Fruit fly (Drosophila melanogaster) whole organism, pupa: ENCODE data around the gene opa.

Source experiments
- CG10348 ChIP-seq: fragments of 200-800 bp; sonication (Bioruptor generic); IDR thresholded peaks from 2 replicates; pipeline ENCODE4 v1.3.6; 2022; ENCODE audit warnings: missing biosample characterization, missing genetic modification characterization
- CG12605 ChIP-seq: fragments of 200-800 bp; sonication (Bioruptor generic); IDR thresholded peaks from 2 replicates; pipeline ENCODE4 v1.3.6; 2022; ENCODE audit warnings: missing biosample characterization, missing genetic modification characterization
- CG13204 ChIP-seq: fragments of 200-800 bp; sonication (Bioruptor generic); optimal IDR thresholded peaks from 2 replicates; lab custom pipeline; 2018; ENCODE audit warnings: missing biosample characterization, mild to moderate bottlenecking, missing genetic modification characterization, moderate library complexity
- CG14655 ChIP-seq: fragments of 200-800 bp; sonication (Bioruptor generic); optimal IDR thresholded peaks from 3 replicates; lab custom pipeline; 2017; ENCODE audit warnings: mild to moderate bottlenecking, missing biosample characterization, missing genetic modification reagents, missing genetic modification characterization
- CG15710 ChIP-seq: fragments of 200-800 bp; sonication (Bioruptor generic); optimal IDR thresholded peaks from 2 replicates; lab custom pipeline; 2018; ENCODE audit warnings: missing biosample characterization, mild to moderate bottlenecking, missing genetic modification characterization, moderate library complexity
- CG17806 ChIP-seq: fragments of 200-800 bp; sonication (Bioruptor generic); optimal IDR thresholded peaks from 2 replicates; lab custom pipeline; 2018; ENCODE audit warnings: missing biosample characterization, mild to moderate bottlenecking, missing genetic modification characterization, moderate library complexity
- CG32121 ChIP-seq: fragments of 200-800 bp; sonication (Bioruptor generic); IDR thresholded peaks from 2 replicates; pipeline ENCODE4 v1.3.6; 2022; ENCODE audit warnings: missing biosample characterization, missing genetic modification characterization
- CG34367 ChIP-seq: fragments of 200-800 bp; sonication (Bioruptor generic); optimal IDR thresholded peaks from 2 replicates; lab custom pipeline; 2018; ENCODE audit warnings: missing biosample characterization, mild to moderate bottlenecking, missing genetic modification characterization
- CG4496 ChIP-seq: fragments of 200-800 bp; sonication (Bioruptor generic); IDR thresholded peaks from 3 replicates; pipeline ENCODE4 v1.3.6; 2022; ENCODE audit warnings: missing biosample characterization, missing genetic modification characterization
- CG8159 ChIP-seq: fragments of 200-800 bp; sonication (Bioruptor generic); optimal IDR thresholded peaks from 3 replicates; lab custom pipeline; 2018; ENCODE audit warnings: missing biosample characterization, mild to moderate bottlenecking, missing genetic modification characterization, moderate library complexity
- CG8301 ChIP-seq: fragments of 200-800 bp; sonication (Bioruptor generic); optimal IDR thresholded peaks from 2 replicates; lab custom pipeline; 2018; ENCODE audit warnings: missing biosample characterization, mild to moderate bottlenecking, missing genetic modification characterization
- CG9948 ChIP-seq: fragments of 200-800 bp; sonication (Bioruptor generic); optimal IDR thresholded peaks from 2 replicates; lab custom pipeline; 2018; ENCODE audit warnings: missing biosample characterization, mild to moderate bottlenecking, missing genetic modification characterization, moderate library complexity
- D1 ChIP-seq: fragments of 200-800 bp; sonication (Bioruptor generic); optimal IDR thresholded peaks from 2 replicates; lab custom pipeline; 2018; ENCODE audit warnings: missing biosample characterization, mild to moderate bottlenecking, missing genetic modification characterization, moderate library complexity
- EcR ChIP-seq: fragments of 200-800 bp; sonication (Bioruptor generic); optimal IDR thresholded peaks from 3 replicates; lab custom pipeline; 2019; ENCODE audit warnings: missing biosample characterization, missing genetic modification characterization, mild to moderate bottlenecking, moderate library complexity, missing genetic modification reagents
- Ets98B ChIP-seq: fragments of 200-800 bp; sonication (Bioruptor generic); IDR thresholded peaks from 2 replicates; pipeline ENCODE4 v1.3.6; 2022; ENCODE audit warnings: missing biosample characterization, missing genetic modification characterization
- Pif1A ChIP-seq: fragments of 200-800 bp; sonication (Bioruptor generic); optimal IDR thresholded peaks from 3 replicates; lab custom pipeline; 2016; ENCODE audit warnings: missing biosample characterization, missing genetic modification characterization
- Pif1B ChIP-seq: fragments of 200-800 bp; sonication (Bioruptor generic); optimal IDR thresholded peaks from 3 replicates; lab custom pipeline; 2016; ENCODE audit warnings: missing biosample characterization, missing genetic modification characterization
- Snoo ChIP-seq: fragments of 200-800 bp; sonication (Bioruptor generic); optimal IDR thresholded peaks from 3 replicates; lab custom pipeline; 2017; ENCODE audit warnings: missing biosample characterization, mild to moderate bottlenecking, missing genetic modification characterization, inconsistent platforms
- fd96Ca ChIP-seq: fragments of 200-800 bp; sonication (Bioruptor generic); IDR thresholded peaks from 3 replicates; pipeline ENCODE4 v1.3.6; 2022; ENCODE audit warnings: missing biosample characterization, missing genetic modification characterization
- gl ChIP-seq: fragments of 200-800 bp; sonication (Bioruptor generic); optimal IDR thresholded peaks from 2 replicates; lab custom pipeline; 2018; ENCODE audit warnings: missing biosample characterization, mild to moderate bottlenecking, missing genetic modification characterization
- rn ChIP-seq: fragments of 200-800 bp; sonication (Bioruptor generic); IDR thresholded peaks from 2 replicates; pipeline ENCODE4 v1.3.6; 2022; ENCODE audit warnings: missing biosample characterization, missing genetic modification characterization

The opa gene

DNA sequence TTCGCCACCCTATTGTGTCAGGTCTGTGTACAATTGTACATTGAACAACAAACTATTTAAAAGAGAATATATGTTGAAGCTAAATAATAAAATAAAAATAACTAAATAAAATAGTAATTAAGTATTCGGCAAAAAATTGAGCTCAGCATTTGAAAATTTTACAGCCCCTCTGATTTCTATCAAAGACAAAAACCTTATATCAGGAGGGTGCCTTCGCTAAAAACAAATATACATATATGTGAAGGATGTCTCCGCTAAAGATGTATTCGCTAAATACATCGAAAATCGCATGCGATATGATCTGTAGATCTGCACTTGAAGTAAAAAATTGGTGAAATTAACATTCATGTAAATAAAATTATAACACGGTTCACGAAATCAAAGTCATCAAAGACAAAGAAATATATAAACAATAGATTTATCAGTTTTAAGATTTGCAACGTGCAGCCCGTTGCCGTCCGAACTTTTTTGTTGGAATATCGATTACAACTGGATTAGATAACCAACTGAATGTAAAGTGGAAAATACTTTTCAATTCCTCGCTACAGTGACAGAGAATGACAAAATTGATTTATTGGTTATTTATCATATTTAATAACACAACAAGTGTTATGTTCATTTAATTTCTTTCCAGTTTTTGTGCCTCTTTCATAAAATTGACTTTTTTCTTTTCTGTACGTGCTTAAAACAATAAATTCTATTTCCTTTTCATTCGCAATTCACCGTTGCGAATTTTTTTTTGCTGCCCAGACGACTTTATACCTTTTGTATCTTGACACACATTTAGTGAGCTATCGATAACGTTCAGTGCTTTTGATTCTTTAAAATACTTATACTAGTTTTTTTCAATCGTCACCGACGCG lies 53.4 kb downstream of the opa start, which contains the start of gene Gnf1:
TSS of gene Gnf1 (plus strand) at position 859 of the 863 bp plus-strand sequence.
- TF ChIP-seq CG8301 (no peak), D1 (tag; lab: Kevin White, UChicago) (no peak)

- TF ChIP-seq EcR (peak; percentile 6), CG13204 (no peak), Snoo (tag; lab: Kevin White, UChicago) (no peak)
- TF ChIP-seq, all 21 proteins: peak for 1
These were observed 54.0 kb downstream of the opa start for dm6 chr3R:4906627-4906940.

- TF ChIP-seq CG32121 (GFP tag; lab: Robert Waterston, UW) (peak; percentile 14; the same call in 1 of the 2 replicates), Pif1B (no peak), fd96Ca (GFP tag; lab: Robert Waterston, UW) (no peak), Pif1A (peak; percentile 14), CG17806 (tag; lab: Kevin White, UChicago) (peak; percentile 12), CG8159 (tag; lab: Kevin White, UChicago) (peak; percentile 19), CG14655 (GFP tag; lab: Kevin White, UChicago) (no peak), CG12605 (GFP tag; lab: Robert Waterston, UW) (peak; percentile 28; the same call in 1 of the 2 replicates), Ets98B (GFP tag; lab: Robert Waterston, UW) (peak; percentile 37; the same call in 1 of the 2 replicates), D1 (tag; lab: Kevin White, UChicago) (peak; percentile 44), Snoo (tag; lab: Kevin White, UChicago) (peak; percentile 13), CG4496 (GFP tag; lab: Robert Waterston, UW) (peak; percentile 67)
These were observed 57.8 kb downstream of the opa start, which contains the start of gene Cdep for dm6 chr3R:4910365-4910810. Gene Cdep (plus strand): TSS chr3R:4910552.

- TF ChIP-seq CG14655 (GFP tag; lab: Kevin White, UChicago) (no peak), CG13204 (peak; percentile 94), CG4496 (GFP tag; lab: Robert Waterston, UW) (peak; percentile 76), gl (peak; percentile 31), EcR (peak; percentile 74), fd96Ca (GFP tag; lab: Robert Waterston, UW) (peak; percentile 60; the same call in 2 of the 3 replicates), Ets98B (GFP tag; lab: Robert Waterston, UW) (peak; percentile 48; the same call in 1 of the 2 replicates), CG10348 (GFP tag; lab: Robert Waterston, UW) (no peak)
These were observed 58.3 kb downstream of the opa start for dm6 chr3R:4910839-4911341.

DNA sequence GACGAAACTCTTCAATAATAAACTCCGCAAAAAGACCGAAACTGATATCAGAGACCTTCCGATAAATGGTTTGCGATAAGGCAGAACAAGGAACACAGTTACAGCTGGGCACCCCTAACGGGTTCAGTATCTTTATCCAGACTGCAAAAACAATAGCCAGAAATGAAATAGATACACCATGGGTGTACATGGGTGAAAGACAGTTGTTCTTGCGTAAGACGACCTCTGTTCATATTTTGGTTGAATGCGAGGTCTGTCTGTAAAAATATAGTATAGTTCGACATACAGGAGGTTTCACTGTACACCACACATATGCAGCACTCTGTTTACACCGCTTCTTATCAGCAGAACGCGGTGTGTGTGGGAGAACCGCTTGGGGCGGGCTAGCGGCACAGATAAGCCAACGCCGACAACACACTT lies 59.5 kb downstream of the opa start:
- TF ChIP-seq CG8301, result peak; percentile 52
- peak; percentile 14 for TF ChIP-seq EcR
- TF ChIP-seq fd96Ca (GFP tag; lab: Robert Waterston, UW), result peak; percentile 74; the same call in 2 of the 3 replicates
- no peak for TF ChIP-seq CG14655 (GFP tag; lab: Kevin White, UChicago)
- TF ChIP-seq CG32121 (GFP tag; lab: Robert Waterston, UW), result peak; percentile 52; the same call in 1 of the 2 replicates
- peak; percentile 62 for TF ChIP-seq CG34367
- no peak for TF ChIP-seq CG12605 (GFP tag; lab: Robert Waterston, UW)
- TF ChIP-seq Ets98B (GFP tag; lab: Robert Waterston, UW), result peak; percentile 59
- TF ChIP-seq Pif1A, result peak; percentile 66
- peak; percentile 67 for TF ChIP-seq CG15710
- peak; percentile 29 for TF ChIP-seq gl
- peak; percentile 58 for TF ChIP-seq CG8159 (tag; lab: Kevin White, UChicago)
- TF ChIP-seq D1 (tag; lab: Kevin White, UChicago), result no peak
- peak; percentile 36 for TF ChIP-seq CG13204
- peak; percentile 34 for TF ChIP-seq CG9948 (tag; lab: Kevin White, UChicago)
- TF ChIP-seq CG4496 (GFP tag; lab: Robert Waterston, UW), result peak; percentile 84
- TF ChIP-seq CG10348 (GFP tag; lab: Robert Waterston, UW), result no peak
- TF ChIP-seq Pif1B, result peak; percentile 66
- TF ChIP-seq Snoo (tag; lab: Kevin White, UChicago), result peak; percentile 62
- no peak for TF ChIP-seq rn (GFP tag; lab: Robert Waterston, UW)
- peak; percentile 58 for TF ChIP-seq CG17806 (tag; lab: Kevin White, UChicago)
- TF ChIP-seq, all 21 proteins: peak for 16

- TF ChIP-seq CG17806 (tag; lab: Kevin White, UChicago) (peak; percentile 3), CG12605 (GFP tag; lab: Robert Waterston, UW) (no peak)
These were observed 60.6 kb downstream of the opa start for dm6 chr3R:4913181-4913580.

DNA sequence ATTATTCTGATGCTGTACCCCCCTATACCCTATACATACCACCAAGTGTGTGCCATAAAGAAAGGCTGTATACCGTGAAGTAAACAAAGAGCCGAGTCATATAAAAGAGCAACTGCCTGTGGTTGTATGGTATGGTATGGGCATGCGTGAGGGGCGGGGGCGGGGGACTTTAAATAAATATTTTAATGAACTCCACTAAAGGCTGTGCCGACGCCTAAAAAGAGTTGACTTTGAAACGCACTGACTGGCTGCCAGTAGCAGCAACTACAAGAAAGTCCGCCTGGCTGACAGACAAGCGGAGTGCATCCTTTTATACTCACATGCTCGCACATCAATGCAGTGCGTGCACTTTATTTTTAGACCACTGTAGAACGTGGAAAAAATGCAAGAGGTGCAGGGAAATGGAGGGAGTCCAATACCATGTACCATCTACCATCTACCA lies 61.8 kb downstream of the opa start:
- TF ChIP-seq fd96Ca (GFP tag; lab: Robert Waterston, UW) (no peak), CG14655 (GFP tag; lab: Kevin White, UChicago) (peak; percentile 25), CG13204 (peak; percentile 32), CG8159 (tag; lab: Kevin White, UChicago) (peak; percentile 6), EcR (peak; percentile 87)
